Worm (Caenorhabditis elegans) whole organism, midembryonic: ENCODE measurements around the gene srlf-26.
"Not testable (repeated sequence)": the region's sequence is repeated elsewhere in the genome, so short reads cannot be mapped to it uniquely, and the experiment has no call there.

Experiments
- T22C8.4 ChIP-seq: fragments of 200-800 bp; sonication (Bioruptor generic); IDR thresholded peaks from 2 replicates; pipeline ENCODE4 v1.3.6; 2022; ENCODE audit warnings: missing genetic modification characterization, missing compliant biosample characterization
- cog-1 ChIP-seq: sonication (generic microtip); optimal IDR thresholded peaks from 2 replicates; lab custom pipeline; 2016; ENCODE audit warnings: missing genetic modification characterization, missing compliant biosample characterization
- flt-1 ChIP-seq: fragments of 200-800 bp; sonication (Bioruptor generic); IDR thresholded peaks from 2 replicates; pipeline ENCODE4 v1.3.6; 2022; ENCODE audit warnings: missing genetic modification characterization, missing compliant biosample characterization
- klf-2 ChIP-seq: fragments of 200-800 bp; sonication (Bioruptor generic); conservative IDR thresholded peaks from 2 replicates; pipeline ENCODE4 v1.3.6; 2022; ENCODE audit warnings: missing genetic modification reagents, missing genetic modification characterization, missing compliant biosample characterization
- med-1 ChIP-seq: sonication (generic microtip); optimal IDR thresholded peaks from 2 replicates; lab custom pipeline; 2017; ENCODE audit warnings: missing genetic modification characterization, mild to moderate bottlenecking, missing compliant biosample characterization, antibody characterized with exemption, missing genetic modification reagents; ENCODE audit not compliant: insufficient read depth
- ref-1 ChIP-seq: fragments of 200-800 bp; sonication (Bioruptor generic); conservative IDR thresholded peaks from 2 replicates; pipeline ENCODE4 v1.3.6; 2022; ENCODE audit warnings: missing genetic modification reagents, missing genetic modification characterization, missing compliant biosample characterization
- tab-1 ChIP-seq: fragments of 200-800 bp; sonication (Bioruptor generic); IDR thresholded peaks from 2 replicates; pipeline ENCODE4 v1.3.6; 2022; ENCODE audit warnings: missing genetic modification characterization, missing compliant biosample characterization
- ztf-23 ChIP-seq: fragments of 200-800 bp; sonication (Bioruptor generic); IDR thresholded peaks from 2 replicates; pipeline ENCODE4 v1.3.6; 2022; ENCODE audit warnings: missing genetic modification reagents, missing genetic modification characterization, missing compliant biosample characterization
- ztf-29 ChIP-seq: fragments of 200-800 bp; sonication (Bioruptor generic); IDR thresholded peaks from 2 replicates; pipeline ENCODE4 v1.3.6; 2022; ENCODE audit warnings: missing genetic modification reagents, missing genetic modification characterization, missing compliant biosample characterization

srlf-26 gene

DNA sequence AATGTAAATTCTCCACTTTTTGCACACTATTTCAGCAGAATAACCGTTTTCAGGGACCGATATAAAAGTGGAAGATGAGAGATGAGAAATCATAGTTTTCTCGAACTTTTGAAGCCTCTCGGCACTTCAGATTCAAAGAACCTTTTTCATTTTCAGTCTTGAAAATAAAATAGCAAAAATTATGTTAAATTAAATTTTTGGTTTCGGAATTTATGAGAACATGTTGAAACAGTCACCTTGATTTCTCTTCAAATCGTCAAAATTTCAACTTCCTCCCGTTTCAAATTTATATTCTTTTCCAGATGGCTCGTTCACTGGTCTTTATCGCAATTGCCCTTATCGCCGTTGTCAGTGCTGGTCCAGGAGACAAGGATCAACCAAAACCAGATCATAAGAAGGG lies at the start of gene srlf-26:
Gene srlf-26, plus strand, starts transcription at position 301 of the 400 bp plus-strand sequence.
- TF ChIP-seq tab-1 (no peak), med-1 (GFP tag; lab: Kevin White, UChicago) (no peak), ref-1 (no peak), klf-2 (GFP tag; lab: Robert Waterston, UW) (no peak), ztf-29 (GFP tag; lab: Robert Waterston, UW) (no peak), ztf-23 (no peak), flt-1 (GFP tag; lab: Robert Waterston, UW) (no peak), cog-1 (no peak), T22C8.4 (GFP tag; lab: Robert Waterston, UW) (no peak)

DNA sequence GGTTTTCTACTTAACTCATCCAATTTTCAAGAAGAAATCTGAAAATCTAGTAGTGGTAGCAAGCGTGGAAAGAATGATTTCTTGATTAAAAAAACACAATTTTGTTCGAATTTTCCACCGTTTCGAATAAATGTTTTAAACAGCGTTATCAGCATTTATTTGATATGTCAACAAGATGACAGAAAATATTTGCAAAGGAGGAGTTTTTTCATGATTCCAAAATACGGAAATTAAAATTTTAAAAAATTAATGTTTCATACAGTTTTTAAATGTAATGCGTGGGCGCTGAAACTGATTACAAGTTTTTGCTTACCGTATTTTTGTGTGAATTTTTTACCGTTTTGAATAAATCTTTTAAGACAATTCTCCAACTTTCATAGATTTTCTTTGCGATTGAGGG lies 46.1 kb upstream of the srlf-26 start:
- TF ChIP-seq ztf-23 (no peak), cog-1 (no peak), tab-1 (no peak), ztf-29 (GFP tag; lab: Robert Waterston, UW) (no peak), med-1 (GFP tag; lab: Kevin White, UChicago) (no peak), flt-1 (GFP tag; lab: Robert Waterston, UW) (no peak), klf-2 (GFP tag; lab: Robert Waterston, UW) (no peak), ref-1 (no peak), T22C8.4 (GFP tag; lab: Robert Waterston, UW) (no peak)

ce11 chrIV:13633165-13633564 lies 45.6 kb upstream of the srlf-26 start, which contains the start of gene fbxa-98:
Gene fbxa-98 (plus strand): TSS chrIV:13633407.
- TF ChIP-seq med-1 (GFP tag; lab: Kevin White, UChicago) (no peak), klf-2 (GFP tag; lab: Robert Waterston, UW) (no peak), tab-1 (no peak), ztf-29 (GFP tag; lab: Robert Waterston, UW) (no peak), T22C8.4 (GFP tag; lab: Robert Waterston, UW) (no peak), ztf-23 (no peak), cog-1 (no peak), flt-1 (GFP tag; lab: Robert Waterston, UW) (no peak), ref-1 (no peak)

- TF ChIP-seq T22C8.4 (GFP tag; lab: Robert Waterston, UW) (no peak), ref-1 (no peak), cog-1 (no peak), klf-2 (GFP tag; lab: Robert Waterston, UW) (no peak), flt-1 (GFP tag; lab: Robert Waterston, UW) (no peak), ztf-29 (GFP tag; lab: Robert Waterston, UW) (no peak)
These were observed 41.8 kb upstream of the srlf-26 start, which contains the start of gene C08F11.7 for ce11 chrIV:13636975-13637374. Gene C08F11.7 (plus strand): TSS chrIV:13637275.

DNA sequence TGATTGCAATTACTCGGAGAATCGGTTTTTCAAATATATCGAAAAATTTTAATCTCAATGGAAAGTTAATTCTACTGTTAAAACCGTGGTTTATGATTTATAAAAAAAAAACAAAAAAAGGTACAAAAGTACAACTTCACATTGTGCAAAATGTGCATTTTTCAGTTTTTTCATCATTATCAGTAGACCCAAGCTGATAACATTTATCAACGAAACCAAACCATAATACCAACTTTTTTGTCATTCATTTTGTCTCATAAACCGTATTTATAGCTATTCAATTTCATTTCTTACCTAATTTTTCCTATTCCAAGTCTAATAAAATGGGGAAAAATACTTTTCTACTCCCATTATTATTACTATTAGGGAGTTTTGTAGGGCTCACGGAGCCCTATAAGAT lies 39.7 kb upstream of the srlf-26 start, which contains the start of gene ugt-22:
Gene ugt-22, plus strand, starts transcription at position 234 of the 400 bp plus-strand sequence.
- no peak for TF ChIP-seq flt-1 (GFP tag; lab: Robert Waterston, UW)
- no peak for TF ChIP-seq T22C8.4 (GFP tag; lab: Robert Waterston, UW)
- no peak for TF ChIP-seq ztf-23
- no peak for TF ChIP-seq klf-2 (GFP tag; lab: Robert Waterston, UW)
- TF ChIP-seq cog-1: no peak
- no peak for TF ChIP-seq ref-1
- TF ChIP-seq tab-1: no peak
- TF ChIP-seq ztf-29 (GFP tag; lab: Robert Waterston, UW): no peak
- TF ChIP-seq med-1 (GFP tag; lab: Kevin White, UChicago): no peak

DNA sequence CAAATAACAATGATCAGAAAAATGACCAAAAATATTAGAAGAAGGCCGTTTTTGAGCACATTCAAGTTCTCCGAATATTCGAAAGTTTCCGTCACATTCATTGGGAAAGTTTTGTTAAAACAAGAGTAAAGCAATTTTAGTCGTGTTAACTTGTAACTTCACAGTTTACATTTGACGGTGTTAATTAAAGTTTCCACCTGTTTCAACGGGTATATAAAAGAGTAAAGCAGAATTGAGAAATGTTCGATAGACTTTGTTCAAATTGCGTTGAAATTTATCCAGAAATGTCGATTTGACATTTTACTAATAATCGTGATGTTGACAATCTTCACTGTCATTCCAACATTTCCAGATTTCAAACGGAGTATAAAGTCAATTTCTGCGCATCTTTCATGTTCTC lies 32.9 kb upstream of the srlf-26 start, which contains the start of gene srz-29:
Gene srz-29, minus strand, starts transcription at position 101 of the 400 bp plus-strand sequence.
- TF ChIP-seq med-1 (GFP tag; lab: Kevin White, UChicago) (no peak), flt-1 (GFP tag; lab: Robert Waterston, UW) (no peak), ztf-23 (no peak), T22C8.4 (GFP tag; lab: Robert Waterston, UW) (no peak), ref-1 (no peak), ztf-29 (GFP tag; lab: Robert Waterston, UW) (no peak), cog-1 (no peak), klf-2 (GFP tag; lab: Robert Waterston, UW) (no peak), tab-1 (no peak)

DNA sequence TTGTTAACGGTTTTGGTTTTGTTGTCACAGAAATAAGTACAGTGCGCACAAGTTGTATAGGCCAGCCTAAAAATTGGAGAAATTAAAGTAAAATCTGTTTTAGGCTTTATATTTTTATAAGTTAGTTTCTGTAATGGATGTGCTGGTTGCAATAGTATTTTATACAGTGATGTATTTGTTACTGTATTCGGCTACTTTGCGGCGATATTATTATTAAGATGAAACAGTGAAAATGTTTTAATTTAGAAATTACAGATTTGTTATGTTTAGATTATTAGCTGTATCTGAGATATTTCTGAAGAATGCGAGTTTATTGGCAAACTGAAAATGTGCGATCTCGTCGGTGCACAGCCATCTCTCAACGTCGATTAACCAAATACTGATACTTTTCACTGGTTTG lies 31.2 kb upstream of the srlf-26 start, which contains the start of gene ule-4:
Gene ule-4, minus strand, starts transcription at position 101 of the 400 bp plus-strand sequence.
- TF ChIP-seq T22C8.4 (GFP tag; lab: Robert Waterston, UW) (no peak), flt-1 (GFP tag; lab: Robert Waterston, UW) (no peak), cog-1 (no peak), tab-1 (no peak), ztf-23 (no peak), med-1 (GFP tag; lab: Kevin White, UChicago) (no peak), ref-1 (no peak), ztf-29 (GFP tag; lab: Robert Waterston, UW) (no peak), klf-2 (GFP tag; lab: Robert Waterston, UW) (no peak)

DNA sequence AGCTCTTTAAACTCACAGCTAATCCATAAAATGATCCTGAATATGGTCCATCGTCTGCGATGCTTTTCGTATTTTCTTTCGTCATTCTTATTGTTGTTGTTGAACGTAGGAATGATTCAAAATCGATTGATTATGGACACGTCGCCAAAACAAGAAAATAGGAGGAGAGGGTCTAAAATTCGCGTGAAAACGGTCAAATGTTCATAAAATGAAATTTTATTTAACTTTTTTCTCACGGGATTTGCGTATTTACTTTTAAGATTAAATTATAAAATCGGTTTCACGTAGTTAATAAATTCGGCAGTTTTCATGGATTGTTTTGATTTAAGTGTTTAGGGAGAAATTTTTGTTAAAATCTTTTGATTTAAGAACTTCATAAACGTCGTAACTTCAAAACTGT lies 29.6 kb upstream of the srlf-26 start, which contains the start of gene C08F11.10:
Gene C08F11.10, minus strand, starts transcription at position 101 of the 400 bp plus-strand sequence.
- TF ChIP-seq ref-1 (no peak), klf-2 (GFP tag; lab: Robert Waterston, UW) (no peak), med-1 (GFP tag; lab: Kevin White, UChicago) (no peak), T22C8.4 (GFP tag; lab: Robert Waterston, UW) (no peak), ztf-29 (GFP tag; lab: Robert Waterston, UW) (no peak), ztf-23 (no peak), tab-1 (no peak), cog-1 (no peak), flt-1 (GFP tag; lab: Robert Waterston, UW) (no peak)

ce11 chrIV:13650238-13650637 lies 28.5 kb upstream of the srlf-26 start, which contains the start of gene C08F11.17:
Gene C08F11.17 (minus strand): TSS chrIV:13650338.
- TF ChIP-seq med-1 (GFP tag; lab: Kevin White, UChicago) (no peak), T22C8.4 (GFP tag; lab: Robert Waterston, UW) (no peak), ref-1 (no peak), klf-2 (GFP tag; lab: Robert Waterston, UW) (no peak), tab-1 (no peak), ztf-29 (GFP tag; lab: Robert Waterston, UW) (no peak), flt-1 (GFP tag; lab: Robert Waterston, UW) (no peak), ztf-23 (no peak), cog-1 (no peak)

DNA sequence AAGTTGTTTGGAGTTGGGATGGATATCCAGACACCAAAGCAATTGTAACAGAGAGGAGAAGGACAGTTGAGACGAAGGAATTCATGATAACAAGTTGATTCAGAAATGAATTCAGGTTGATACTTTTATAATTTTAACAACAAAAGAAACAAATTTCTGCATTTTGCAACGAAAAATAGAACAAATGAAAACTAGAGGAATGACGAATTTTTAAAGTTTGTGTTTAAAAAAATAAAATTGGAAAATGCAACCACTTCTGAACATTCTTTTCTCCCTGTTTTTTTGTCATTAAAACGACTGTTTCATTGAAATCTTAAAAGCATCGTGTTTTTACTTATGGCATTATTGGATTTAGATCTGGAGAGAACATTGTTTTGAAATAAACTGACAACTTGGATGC lies 27.3 kb upstream of the srlf-26 start, which contains the start of gene C08F11.12:
Gene C08F11.12, minus strand, starts transcription at position 101 of the 400 bp plus-strand sequence.
- not testable (repeated sequence) for TF ChIP-seq ztf-29 (GFP tag; lab: Robert Waterston, UW); ref-1; T22C8.4 (GFP tag; lab: Robert Waterston, UW)
